Worm (Caenorhabditis elegans) whole organism, early embryonic: ENCODE measurements around the gene srh-235.

ENCODE experiments used
- B0310.2 ChIP-seq: sonication (generic microtip); optimal IDR thresholded peaks from 2 replicates; lab custom pipeline; 2016; ENCODE audit warnings: mild to moderate bottlenecking, missing genetic modification characterization, missing compliant biosample characterization
- F13C5.2 ChIP-seq: sonication (generic microtip); optimal IDR thresholded peaks from 2 replicates; lab custom pipeline; 2017; ENCODE audit warnings: mild to moderate bottlenecking, missing genetic modification characterization, inconsistent platforms, missing compliant biosample characterization
- aly-1 ChIP-seq: sonication (generic microtip); optimal IDR thresholded peaks from 2 replicates; lab custom pipeline; 2016; ENCODE audit warnings: missing genetic modification characterization, missing compliant biosample characterization
- ama-1 ChIP-seq: fragments of 150-350 bp; optimal IDR thresholded peaks from 2 replicates; lab custom pipeline; 2014
- ceh-13 ChIP-seq: fragments of 200-800 bp; sonication (Bioruptor generic); optimal IDR thresholded peaks from 2 replicates; lab custom pipeline; 2018; ENCODE audit warnings: mild to moderate bottlenecking, missing genetic modification characterization, missing compliant biosample characterization
- ceh-36 ChIP-seq: sonication (generic microtip); optimal IDR thresholded peaks from 2 replicates; lab custom pipeline; 2016; ENCODE audit warnings: missing genetic modification characterization, inconsistent platforms, missing compliant biosample characterization
- ets-7 ChIP-seq: sonication (generic microtip); optimal IDR thresholded peaks from 2 replicates; lab custom pipeline; 2016; ENCODE audit warnings: missing genotype, missing genetic modification characterization, missing compliant biosample characterization
- flt-1 ChIP-seq: fragments of 200-800 bp; sonication (Bioruptor generic); IDR thresholded peaks from 2 replicates; pipeline ENCODE4 v1.3.6; 2022; ENCODE audit warnings: missing genetic modification characterization, missing compliant biosample characterization
- hmbx-1 ChIP-seq: sonication (generic microtip); optimal IDR thresholded peaks from 2 replicates; lab custom pipeline; 2016; ENCODE audit warnings: mild to moderate bottlenecking, missing genetic modification characterization, missing compliant biosample characterization
- hmg-4 ChIP-seq: fragments of 200-800 bp; sonication (Bioruptor generic); optimal IDR thresholded peaks from 2 replicates; lab custom pipeline; 2018; ENCODE audit warnings: mild to moderate bottlenecking, missing genetic modification characterization, missing compliant biosample characterization
- hnd-1 ChIP-seq: sonication (generic microtip); optimal IDR thresholded peaks from 2 replicates; lab custom pipeline; 2016; ENCODE audit warnings: missing genetic modification characterization, missing compliant biosample characterization
- pes-1 ChIP-seq: fragments of 200-800 bp; sonication (Bioruptor generic); IDR thresholded peaks from 2 replicates; pipeline ENCODE4 v1.3.6; 2022; ENCODE audit warnings: missing genetic modification reagents, missing genetic modification characterization, missing compliant biosample characterization
- scrt-1 ChIP-seq: fragments of 200-800 bp; sonication (Bioruptor generic); IDR thresholded peaks from 2 replicates; pipeline ENCODE4 v1.3.6; 2022; ENCODE audit warnings: missing genetic modification characterization, missing compliant biosample characterization
- sea-1 ChIP-seq: fragments of 200-800 bp; sonication (Bioruptor generic); conservative IDR thresholded peaks from 2 replicates; pipeline ENCODE4 v1.3.6; 2022; ENCODE audit warnings: missing genetic modification characterization, missing compliant biosample characterization
- tbx-11 ChIP-seq: fragments of 200-800 bp; sonication (Bioruptor generic); IDR thresholded peaks from 2 replicates; pipeline ENCODE4 v1.3.6; 2022; ENCODE audit warnings: missing genetic modification characterization, missing compliant biosample characterization
- tbx-37 ChIP-seq: fragments of 200-800 bp; sonication (Bioruptor generic); conservative IDR thresholded peaks from 2 replicates; pipeline ENCODE4 v1.3.6; 2022; ENCODE audit warnings: missing genetic modification reagents, missing genetic modification characterization, missing compliant biosample characterization
- tra-4 ChIP-seq: sonication (generic microtip); optimal IDR thresholded peaks from 2 replicates; lab custom pipeline; 2017; ENCODE audit warnings: missing genetic modification characterization, missing compliant biosample characterization

srh-235 gene

ce11 chrV:17471564-17471963 is at the start of gene srh-235:
srh-235 (minus strand) TSS chrV:17471664.
- TF ChIP-seq tra-4 (tag; lab: Kevin White, UChicago), result no peak
- no peak for TF ChIP-seq ama-1 (lab: Kevin White, UChicago)
- no peak for TF ChIP-seq pes-1 (GFP tag; lab: Robert Waterston, UW)
- no peak for TF ChIP-seq tbx-11 (GFP tag; lab: Robert Waterston, UW)
- TF ChIP-seq flt-1 (GFP tag; lab: Robert Waterston, UW), result no peak
- no peak for TF ChIP-seq B0310.2 (tag; lab: Kevin White, UChicago)
- no peak for TF ChIP-seq ceh-36

- TF ChIP-seq tra-4 (tag; lab: Kevin White, UChicago) (no peak), tbx-37 (GFP tag; lab: Robert Waterston, UW) (no peak), hmg-4 (GFP tag; lab: Kevin White, UChicago) (no peak), tbx-11 (GFP tag; lab: Robert Waterston, UW) (no peak), ets-7 (no peak), sea-1 (GFP tag; lab: Robert Waterston, UW) (no peak)
These were observed 49.3 kb upstream of the srh-235 start, which contains the start of gene fbxa-136 for ce11 chrV:17520735-17521134. fbxa-136 (plus strand) TSS chrV:17521035.

ce11 chrV:17513831-17514230 is 42.4 kb upstream of the srh-235 start:
- no peak for TF ChIP-seq sea-1 (GFP tag; lab: Robert Waterston, UW)
- no peak for TF ChIP-seq tra-4 (tag; lab: Kevin White, UChicago)
- TF ChIP-seq tbx-11 (GFP tag; lab: Robert Waterston, UW), result no peak
- TF ChIP-seq pes-1 (GFP tag; lab: Robert Waterston, UW), result peak; percentile 51; the same call in 1 of the 2 replicates
- TF ChIP-seq F13C5.2, result no peak
- no peak for TF ChIP-seq B0310.2 (tag; lab: Kevin White, UChicago)
- no peak for TF ChIP-seq ceh-13 (GFP tag; lab: Kevin White, UChicago)
- no peak for TF ChIP-seq aly-1 (tag; lab: Kevin White, UChicago)
- no peak for TF ChIP-seq hnd-1 (tag; lab: Kevin White, UChicago)
- TF ChIP-seq tbx-37 (GFP tag; lab: Robert Waterston, UW), result 0 out of 2 replicates have a peak, but pooled peaks have one; percentile 8
- no peak for TF ChIP-seq hmbx-1 (tag; lab: Kevin White, UChicago)
- TF ChIP-seq flt-1 (GFP tag; lab: Robert Waterston, UW), result no peak

ce11 chrV:17512763-17513162 is 41.3 kb upstream of the srh-235 start:
- no peak for TF ChIP-seq sea-1 (GFP tag; lab: Robert Waterston, UW)
- no peak for TF ChIP-seq ceh-13 (GFP tag; lab: Kevin White, UChicago)
- TF ChIP-seq aly-1 (tag; lab: Kevin White, UChicago), result no peak
- TF ChIP-seq tbx-37 (GFP tag; lab: Robert Waterston, UW), result no peak
- TF ChIP-seq tra-4 (tag; lab: Kevin White, UChicago), result no peak
- TF ChIP-seq ets-7, result no peak
- no peak for TF ChIP-seq B0310.2 (tag; lab: Kevin White, UChicago)
- TF ChIP-seq F13C5.2, result no peak
- no peak for TF ChIP-seq hmbx-1 (tag; lab: Kevin White, UChicago)
- TF ChIP-seq tbx-11 (GFP tag; lab: Robert Waterston, UW), result no peak
- no peak for TF ChIP-seq hnd-1 (tag; lab: Kevin White, UChicago)
- TF ChIP-seq scrt-1 (GFP tag; lab: Robert Waterston, UW), result no peak
- TF ChIP-seq ama-1 (lab: Kevin White, UChicago), result no peak
- no peak for TF ChIP-seq pes-1 (GFP tag; lab: Robert Waterston, UW)
- TF ChIP-seq ceh-36, result no peak
- no peak for TF ChIP-seq flt-1 (GFP tag; lab: Robert Waterston, UW)
- no peak for TF ChIP-seq hmg-4 (GFP tag; lab: Kevin White, UChicago)

ce11 chrV:17508493-17508892 is 37.0 kb upstream of the srh-235 start, which contains the start of gene srw-32:
srw-32 (plus strand) TSS chrV:17508793.
- TF ChIP-seq tra-4 (tag; lab: Kevin White, UChicago) (no peak), hmg-4 (GFP tag; lab: Kevin White, UChicago) (no peak), hnd-1 (tag; lab: Kevin White, UChicago) (no peak), ama-1 (lab: Kevin White, UChicago) (no peak), flt-1 (GFP tag; lab: Robert Waterston, UW) (no peak), tbx-11 (GFP tag; lab: Robert Waterston, UW) (no peak), aly-1 (tag; lab: Kevin White, UChicago) (no peak), B0310.2 (tag; lab: Kevin White, UChicago) (no peak), pes-1 (GFP tag; lab: Robert Waterston, UW) (no peak), ceh-13 (GFP tag; lab: Kevin White, UChicago) (no peak), ceh-36 (no peak), scrt-1 (GFP tag; lab: Robert Waterston, UW) (no peak), ets-7 (no peak)

- TF ChIP-seq hmbx-1 (tag; lab: Kevin White, UChicago) (no peak), ama-1 (lab: Kevin White, UChicago) (no peak), sea-1 (GFP tag; lab: Robert Waterston, UW) (no peak), aly-1 (tag; lab: Kevin White, UChicago) (no peak), tbx-11 (GFP tag; lab: Robert Waterston, UW) (no peak), F13C5.2 (no peak), pes-1 (GFP tag; lab: Robert Waterston, UW) (no peak), ets-7 (no peak), scrt-1 (GFP tag; lab: Robert Waterston, UW) (no peak), hnd-1 (tag; lab: Kevin White, UChicago) (no peak), B0310.2 (tag; lab: Kevin White, UChicago) (no peak)
These were observed 34.8 kb upstream of the srh-235 start, which contains the start of gene srw-31 for ce11 chrV:17506289-17506688. srw-31 (plus strand) TSS chrV:17506589.

- TF ChIP-seq ets-7 (no peak), flt-1 (GFP tag; lab: Robert Waterston, UW) (no peak), hmg-4 (GFP tag; lab: Kevin White, UChicago) (no peak), ama-1 (lab: Kevin White, UChicago) (no peak), hmbx-1 (tag; lab: Kevin White, UChicago) (no peak), pes-1 (GFP tag; lab: Robert Waterston, UW) (no peak), sea-1 (GFP tag; lab: Robert Waterston, UW) (no peak), tra-4 (tag; lab: Kevin White, UChicago) (no peak), tbx-37 (GFP tag; lab: Robert Waterston, UW) (no peak), B0310.2 (tag; lab: Kevin White, UChicago) (no peak), aly-1 (tag; lab: Kevin White, UChicago) (no peak), F13C5.2 (no peak), ceh-13 (GFP tag; lab: Kevin White, UChicago) (no peak), ceh-36 (no peak), scrt-1 (GFP tag; lab: Robert Waterston, UW) (no peak), hnd-1 (tag; lab: Kevin White, UChicago) (no peak), tbx-11 (GFP tag; lab: Robert Waterston, UW) (no peak)
These were observed 28.6 kb upstream of the srh-235 start for ce11 chrV:17500055-17500454.
